Worm (Caenorhabditis elegans): ENCODE results near the gene trx-2.

The trx-2 gene

ce11 chrV:10273837-10274236, 40.6 kb upstream of the trx-2 start (continued):
- TF ChIP-seq Y48G9A.11 (GFP tag; IDR thresholded peaks at IDR 0.05) = no peak
- no peak for TF ChIP-seq mxl-3 (GFP tag; optimal IDR thresholded peaks at IDR 0.05)
- peak in 1 of 2 experiments; percentile 4 for TF ChIP-seq mdl-1 (tag; optimal IDR thresholded peaks at IDR 0.05)
- no peak for TF ChIP-seq D1046.2 (GFP tag; IDR thresholded peaks at IDR 0.05)
- no peak for TF ChIP-seq ceh-44 (GFP tag; IDR thresholded peaks at IDR 0.05)
- TF ChIP-seq lsy-2 (tag; optimal IDR thresholded peaks at IDR 0.05) = peak; percentile 44 to 50
- TF ChIP-seq dmd-6 (GFP tag; IDR thresholded peaks at IDR 0.05) = no peak
- TF ChIP-seq T26A8.4 (GFP tag; IDR thresholded peaks at IDR 0.05) = no peak
- no peak for TF ChIP-seq F44E2.7 (GFP tag; IDR thresholded peaks at IDR 0.05)
- no peak for TF ChIP-seq lin-1 (GFP tag; IDR thresholded peaks at IDR 0.05)
- TF ChIP-seq attf-4 (tag; optimal IDR thresholded peaks at IDR 0.05) = no peak
- no peak for TF ChIP-seq dmd-8 (GFP tag; IDR thresholded peaks at IDR 0.05)
- TF ChIP-seq hlh-11 (tag; optimal IDR thresholded peaks at IDR 0.05) = no peak
- peak; percentile 94 for TF ChIP-seq fkh-10 (GFP tag; optimal IDR thresholded peaks at IDR 0.05)
- no peak for TF ChIP-seq F26F4.8 (GFP tag; conservative IDR thresholded peaks at IDR 0.05)
- peak; percentile 49 for TF ChIP-seq rbr-2 (tag; optimal IDR thresholded peaks at IDR 0.05)
- TF ChIP-seq ceh-62 (tag; optimal IDR thresholded peaks at IDR 0.05) = no peak
- TF ChIP-seq aha-1 (tag) = peak; percentile 69
- TF ChIP-seq nhr-41 (GFP tag; IDR thresholded peaks at IDR 0.05) = no peak
- TF ChIP-seq mdt-29 (GFP tag; IDR thresholded peaks at IDR 0.05) = no peak
- TF ChIP-seq ztf-11 (tag; optimal IDR thresholded peaks at IDR 0.05) = no peak
- no peak for TF ChIP-seq ceh-20 (GFP tag; IDR thresholded peaks at IDR 0.05)
- TF ChIP-seq vab-7 (GFP tag; IDR thresholded peaks at IDR 0.05) = no peak
- peak; percentile 7; the same call in 1 of the 2 replicates for TF ChIP-seq set-16 (GFP tag; IDR thresholded peaks at IDR 0.05)
- TF ChIP-seq egl-43 (GFP tag; IDR thresholded peaks at IDR 0.05) = no peak
- TF ChIP-seq F37D6.2 (tag; optimal IDR thresholded peaks at IDR 0.05) = peak; percentile 64
- TF ChIP-seq nhr-6 (tag; optimal IDR thresholded peaks at IDR 0.05) = no peak
- TF ChIP-seq daf-19 (GFP tag; conservative IDR thresholded peaks at IDR 0.05) = no peak
- TF ChIP-seq zfp-3 (GFP tag; conservative IDR thresholded peaks at IDR 0.05) = no peak
- TF ChIP-seq spr-3 (GFP tag; optimal IDR thresholded peaks at IDR 0.05) = no peak
- no peak for TF ChIP-seq daf-8 (GFP tag; IDR thresholded peaks at IDR 0.05)
- peak in 1 of 2 experiments; percentile 29 for TF ChIP-seq hif-1 (tag; optimal IDR thresholded peaks at IDR 0.05)

- no peak for TF ChIP-seq pqm-1 (tag; optimal IDR thresholded peaks at IDR 0.05)
- TF ChIP-seq rbr-2 (tag; optimal IDR thresholded peaks at IDR 0.05) = peak; percentile 11
- peak; percentile 23; the same call in 1 of the 2 replicates for TF ChIP-seq hmg-1.1 (GFP tag; IDR thresholded peaks at IDR 0.05)
- peak; percentile 41 for TF ChIP-seq mep-1 (tag; optimal IDR thresholded peaks at IDR 0.05)
- peak; percentile 18 for TF ChIP-seq fkh-10 (GFP tag; optimal IDR thresholded peaks at IDR 0.05)
These were observed 38.9 kb upstream of the trx-2 start, which contains the start of gene Y22F5A.11 for ce11 chrV:10275619-10276018. Y22F5A.11 (minus strand) TSS chrV:10275646.

ce11 chrV:10276038-10276437, 38.4 kb upstream of the trx-2 start:
- no peak for TF ChIP-seq ceh-20 (GFP tag; IDR thresholded peaks at IDR 0.05)
- TF ChIP-seq unc-62 (GFP tag; optimal IDR thresholded peaks at IDR 0.05 in 1 of 2) = peak in 1 of 2 experiments; percentile 36
- TF ChIP-seq unc-62 (tag; optimal IDR thresholded peaks at IDR 0.05) = no peak

ce11 chrV:10277579-10277978, 36.9 kb upstream of the trx-2 start, which contains the start of gene lys-1:
lys-1 (plus strand) TSS chrV:10277904.
- TF ChIP-seq daf-16 (GFP tag; optimal IDR thresholded peaks at IDR 0.05) (no peak), daf-16 (tag; optimal IDR thresholded peaks at IDR 0.05) (peak; percentile 60), hlh-11 (tag; optimal IDR thresholded peaks at IDR 0.05) (peak; percentile 48), Y105C5A.15 (GFP tag; IDR thresholded peaks at IDR 0.05) (no peak), dmd-6 (GFP tag; IDR thresholded peaks at IDR 0.05) (peak; percentile 55), nhr-48 (tag; optimal IDR thresholded peaks at IDR 0.05) (no peak), nhr-28 (tag; optimal IDR thresholded peaks at IDR 0.05) (peak; percentile 68), pqm-1 (tag; optimal IDR thresholded peaks at IDR 0.05) (peak; percentile 92), dve-1 (tag; optimal IDR thresholded peaks at IDR 0.05; ENCODE audit: insufficient read depth) (peak; percentile 24), nhr-77 (tag; optimal IDR thresholded peaks at IDR 0.05) (peak; percentile 8)
